Worm (Caenorhabditis elegans) whole organism, L4 larva: ENCODE results near the gene M163.22.

Experiments used
- ama-1 ChIP-seq: fragments of 150-350 bp; optimal IDR thresholded peaks from 2 replicates; lab custom pipeline; 2014; ENCODE audit warnings: inconsistent platforms, mixed read lengths
- fos-1 ChIP-seq: fragments of 150-350 bp; optimal IDR thresholded peaks from 2 replicates; lab custom pipeline; 2014; ENCODE audit warnings: missing biosample characterization, missing genetic modification characterization
- nhr-25 ChIP-seq: sonication (generic microtip); optimal IDR thresholded peaks from 2 replicates; lab custom pipeline; 2017; ENCODE audit warnings: missing genetic modification characterization, mild to moderate bottlenecking, missing compliant biosample characterization, antibody characterized with exemption, moderate library complexity, borderline replicate concordance; ENCODE audit not compliant: insufficient read depth
- nhr-42 ChIP-seq: fragments of 200-800 bp; sonication (Bioruptor generic); IDR thresholded peaks from 2 replicates; pipeline ENCODE4 v1.3.6; 2022; ENCODE audit warnings: missing genetic modification characterization, missing compliant biosample characterization
- unc-62 ChIP-seq, 3 experiments: fragments of 150-350 bp in 1 of 3; sonication (generic microtip); optimal IDR thresholded peaks in 2 of 3; peaks in 1 of 3; 1 replicate in 1 of 3; 2 replicates in 2 of 3; lab custom pipeline; 2014 to 2017; ENCODE audit warnings: missing biosample characterization in 3 of 3, missing genetic modification characterization in 3 of 3, missing genetic modification reagents in 3 of 3, missing genotype in 1 of 3

DNA sequence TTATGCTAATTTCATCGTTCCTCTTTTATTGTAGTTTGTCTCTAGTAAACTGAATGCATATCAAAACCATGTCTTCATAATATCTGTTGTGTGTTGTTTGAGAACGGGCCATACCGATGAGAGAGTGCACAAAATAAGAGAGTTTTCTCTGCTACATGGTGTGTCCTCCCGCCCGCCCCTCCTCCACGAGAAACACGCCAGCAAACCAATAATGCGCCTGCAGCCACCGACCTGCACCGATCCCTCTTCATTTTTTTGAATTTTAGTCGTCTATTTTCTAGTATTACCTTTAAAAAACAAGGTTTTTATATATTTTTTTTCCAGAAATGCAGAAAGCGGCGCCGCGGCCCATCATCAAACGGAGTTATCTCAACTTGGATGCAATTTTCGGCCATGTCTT lies 14.6 kb downstream of the M163.22 start, which contains the start of gene gfi-3:
- TF ChIP-seq nhr-25, result peak; percentile 50
- TF ChIP-seq unc-62 (GFP tag; optimal IDR thresholded peaks at IDR 0.05 in 1 of 2; lab: Kevin White, UChicago), result no peak
- TF ChIP-seq unc-62 (tag; optimal IDR thresholded peaks at IDR 0.05; lab: Kevin White, UChicago), result no peak
- TF ChIP-seq nhr-42 (GFP tag; lab: Robert Waterston, UW), result peak; percentile 74; the same call in 1 of the 2 replicates
- no peak for TF ChIP-seq fos-1 (tag; lab: Kevin White, UChicago)
- TF ChIP-seq ama-1 (lab: Kevin White, UChicago), result no peak
